Worm (Caenorhabditis elegans) whole organism, mixed stage, embryonic: ENCODE results near the gene rsp-4.

ENCODE experiments used
- M03D4.4 ChIP-seq: sonication (generic microtip); optimal IDR thresholded peaks from 2 replicates; lab custom pipeline; 2017; ENCODE audit warnings: mild to moderate bottlenecking, missing genetic modification characterization, missing compliant biosample characterization
- ceh-39 ChIP-seq: fragments of 150-350 bp; optimal IDR thresholded peaks from 2 replicates; lab custom pipeline; 2014; ENCODE audit warnings: missing biosample characterization, missing genetic modification characterization
- ceh-83 ChIP-seq: fragments of 200-800 bp; sonication (Bioruptor generic); optimal IDR thresholded peaks from 2 replicates; lab custom pipeline; 2018; ENCODE audit warnings: mild to moderate bottlenecking, missing genetic modification characterization, missing compliant biosample characterization
- ces-1 ChIP-seq: fragments of 150-350 bp; optimal IDR thresholded peaks from 2 replicates; lab custom pipeline; 2014; ENCODE audit warnings: missing biosample characterization, missing genetic modification reagents, missing genetic modification characterization
- cnd-1 ChIP-seq: fragments of 200-800 bp; sonication (Bioruptor generic); optimal IDR thresholded peaks from 2 replicates; lab custom pipeline; 2018; ENCODE audit warnings: mild to moderate bottlenecking, missing genetic modification characterization, missing compliant biosample characterization
- elt-1 ChIP-seq: sonication (generic microtip); optimal IDR thresholded peaks from 2 replicates; lab custom pipeline; 2017; ENCODE audit warnings: missing genetic modification characterization, mild to moderate bottlenecking, missing compliant biosample characterization, antibody characterized with exemption, moderate library complexity, borderline replicate concordance; ENCODE audit not compliant: insufficient read depth
- ham-2 ChIP-seq: fragments of 200-800 bp; sonication (Bioruptor generic); optimal IDR thresholded peaks from 2 replicates; lab custom pipeline; 2018; ENCODE audit warnings: mild to moderate bottlenecking, missing genetic modification characterization, missing compliant biosample characterization
- hlh-1 ChIP-seq: fragments of 150-350 bp; optimal IDR thresholded peaks from 2 replicates; lab custom pipeline; 2014; ENCODE audit warnings: missing biosample characterization, missing genetic modification reagents, missing genetic modification characterization
- lin-32 ChIP-seq: fragments of 200-800 bp; sonication (Bioruptor generic); optimal IDR thresholded peaks from 2 replicates; lab custom pipeline; 2018; ENCODE audit warnings: mild to moderate bottlenecking, missing genetic modification characterization, missing compliant biosample characterization
- mab-5 ChIP-seq: fragments of 150-350 bp; optimal IDR thresholded peaks from 2 replicates; lab custom pipeline; 2014; ENCODE audit warnings: missing biosample characterization, missing genetic modification characterization
- mep-1 ChIP-seq: fragments of 150-350 bp; optimal IDR thresholded peaks from 2 replicates; lab custom pipeline; 2017; ENCODE audit warnings: missing biosample characterization, missing genetic modification reagents, missing genetic modification characterization, inconsistent platforms
- nhr-237 ChIP-seq: fragments of 150-350 bp; optimal IDR thresholded peaks from 2 replicates; lab custom pipeline; 2014; ENCODE audit warnings: missing biosample characterization, missing genetic modification characterization
- nhr-28 ChIP-seq: fragments of 150-350 bp; optimal IDR thresholded peaks from 2 replicates; lab custom pipeline; 2014; ENCODE audit warnings: missing biosample characterization, missing genetic modification characterization
- nhr-76 ChIP-seq: sonication (generic microtip); optimal IDR thresholded peaks from 2 replicates; lab custom pipeline; 2017; ENCODE audit warnings: missing biosample characterization, missing genetic modification characterization
- pha-4 ChIP-seq: fragments of 150-350 bp; optimal IDR thresholded peaks from 2 replicates; lab custom pipeline; 2018; ENCODE audit warnings: missing biosample characterization, missing genetic modification reagents, missing genetic modification characterization
- sem-2 ChIP-seq: fragments of 200-800 bp; sonication (Bioruptor generic); optimal IDR thresholded peaks from 2 replicates; lab custom pipeline; 2018; ENCODE audit warnings: mild to moderate bottlenecking, missing genetic modification characterization, missing compliant biosample characterization
- snpc-4 ChIP-seq: fragments of 150-350 bp; optimal IDR thresholded peaks from 2 replicates; lab custom pipeline; 2014; ENCODE audit warnings: missing biosample characterization, missing genetic modification characterization
- sptf-1 ChIP-seq: sonication (generic microtip); optimal IDR thresholded peaks from 2 replicates; lab custom pipeline; 2017; ENCODE audit warnings: mild to moderate bottlenecking, missing genetic modification characterization, moderate library complexity, missing compliant biosample characterization
- unc-120 ChIP-seq: sonication (generic microtip); optimal IDR thresholded peaks from 2 replicates; lab custom pipeline; 2017; ENCODE audit warnings: missing genetic modification characterization, missing compliant biosample characterization; ENCODE audit not compliant: poor library complexity, severe bottlenecking
- unc-62 ChIP-seq: fragments of 150-350 bp; optimal IDR thresholded peaks from 2 replicates; lab custom pipeline; 2014; ENCODE audit warnings: missing biosample characterization, missing genetic modification reagents, missing genetic modification characterization
- ztf-11 ChIP-seq: fragments of 150-350 bp; optimal IDR thresholded peaks from 2 replicates; lab custom pipeline; 2014; ENCODE audit warnings: missing biosample characterization, missing genetic modification characterization

Gene rsp-4

ce11 chrII:5338301-5338700 is 50.3 kb downstream of the rsp-4 start:
- no peak for TF ChIP-seq ceh-83 (GFP tag; lab: Kevin White, UChicago)
- TF ChIP-seq unc-62 (GFP tag; lab: Kevin White, UChicago), result no peak
- no peak for TF ChIP-seq hlh-1 (tag; lab: Kevin White, UChicago)
- TF ChIP-seq snpc-4 (tag; lab: Kevin White, UChicago), result no peak
- TF ChIP-seq nhr-28, result no peak
- TF ChIP-seq mep-1 (tag; lab: Kevin White, UChicago), result no peak
- no peak for TF ChIP-seq ces-1 (GFP tag; lab: Kevin White, UChicago)
- no peak for TF ChIP-seq pha-4 (tag; lab: Kevin White, UChicago)
- no peak for TF ChIP-seq nhr-76 (tag; lab: Kevin White, UChicago)
- TF ChIP-seq unc-120 (tag; lab: Kevin White, UChicago), result no peak
- TF ChIP-seq elt-1 (tag; lab: Kevin White, UChicago), result no peak
- no peak for TF ChIP-seq lin-32 (GFP tag; lab: Kevin White, UChicago)
- no peak for TF ChIP-seq ceh-39 (tag; lab: Kevin White, UChicago)
- no peak for TF ChIP-seq ztf-11 (tag; lab: Kevin White, UChicago)
- no peak for TF ChIP-seq sem-2 (GFP tag; lab: Kevin White, UChicago)
- no peak for TF ChIP-seq nhr-237
- no peak for TF ChIP-seq sptf-1 (tag; lab: Kevin White, UChicago)
- TF ChIP-seq ham-2, result no peak

ce11 chrII:5337495-5337840 is 51.2 kb downstream of the rsp-4 start:
- TF ChIP-seq M03D4.4 (tag; lab: Kevin White, UChicago) (no peak), pha-4 (tag; lab: Kevin White, UChicago) (no peak), snpc-4 (tag; lab: Kevin White, UChicago) (no peak), ham-2 (no peak), mab-5 (tag; lab: Kevin White, UChicago) (no peak), ces-1 (GFP tag; lab: Kevin White, UChicago) (no peak), elt-1 (tag; lab: Kevin White, UChicago) (no peak), cnd-1 (no peak), hlh-1 (tag; lab: Kevin White, UChicago) (no peak)
